Fruit fly (Drosophila melanogaster) whole organism: ENCODE data around the gene CG43098.

Experiments used
- CG8478 ChIP-seq: fragments of >200 bp; optimal IDR thresholded peaks from 2 replicates; lab custom pipeline; 2018; ENCODE audit warnings: inconsistent platforms
- Dll ChIP-seq: fragments of >200 bp; optimal IDR thresholded peaks from 2 replicates; lab custom pipeline; 2017
- EcR ChIP-seq, 2 experiments: fragments of >200 bp; optimal IDR thresholded peaks; 2 replicates each; lab custom pipeline; 2017; ENCODE audit warnings: missing biosample characterization in 2 of 2, missing genetic modification characterization in 2 of 2, missing genetic modification reagents in 2 of 2
- pan ChIP-seq: fragments of >200 bp; optimal IDR thresholded peaks from 2 replicates; lab custom pipeline; 2017
- psq ChIP-seq: fragments of >200 bp; optimal IDR thresholded peaks from 2 replicates; lab custom pipeline; 2017
- usp ChIP-seq: fragments of >200 bp; optimal IDR thresholded peaks from 2 replicates; lab custom pipeline; 2017; ENCODE audit warnings: missing biosample characterization, missing genetic modification characterization, mixed read lengths

DNA sequence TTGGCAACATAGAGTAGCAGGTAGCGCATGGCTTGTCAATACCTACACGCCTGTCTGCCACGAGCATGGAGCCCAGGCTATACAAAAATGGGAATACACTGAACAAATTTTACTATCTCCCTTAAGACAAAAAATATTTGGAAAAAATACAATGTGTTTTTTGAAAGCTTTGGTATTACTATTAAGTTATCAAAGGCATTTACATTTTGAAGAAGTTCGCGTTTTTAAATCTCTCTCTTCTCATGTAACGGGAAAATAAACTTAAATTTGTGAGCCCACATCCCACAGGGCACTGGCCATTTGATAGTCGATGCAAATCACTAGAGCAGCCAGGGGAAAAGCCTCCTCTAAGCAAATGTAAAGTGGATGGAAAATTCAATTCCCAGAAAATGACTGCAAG, 19.5 kb upstream of the CG43098 start:
- TF ChIP-seq Dll (lab: Kevin White, UChicago): no peak
- no peak for TF ChIP-seq CG8478 (lab: Kevin White, UChicago)
- no peak for TF ChIP-seq psq (lab: Kevin White, UChicago)
- TF ChIP-seq EcR (GFP tag; optimal IDR thresholded peaks at IDR 0.05; lab: Kevin White, UChicago): no peak
- TF ChIP-seq pan (lab: Kevin White, UChicago): no peak
- TF ChIP-seq usp (GFP tag; lab: Kevin White, UChicago): no peak
